Worm (Caenorhabditis elegans) whole organism, young adult: ENCODE results near the gene T08E11.1.

Experiments used
- B0019.2 ChIP-seq: fragments of 200-800 bp; sonication (Bioruptor generic); conservative IDR thresholded peaks from 2 replicates; pipeline ENCODE4 v1.3.6; 2022; ENCODE audit warnings: missing genetic modification reagents, missing genetic modification characterization, missing compliant biosample characterization
- F49E8.2 ChIP-seq: sonication (generic microtip); optimal IDR thresholded peaks from 3 replicates; lab custom pipeline; 2017; ENCODE audit warnings: missing genetic modification characterization, mild to moderate bottlenecking, missing compliant biosample characterization, antibody characterized with exemption, moderate library complexity; ENCODE audit not compliant: insufficient read depth
- Y56A3A.18 ChIP-seq: fragments of 200-800 bp; sonication (Bioruptor generic); IDR thresholded peaks from 2 replicates; pipeline ENCODE4 v1.3.6; 2022; ENCODE audit warnings: missing genetic modification reagents, missing genetic modification characterization, missing compliant biosample characterization
- Y67H2A.10 ChIP-seq: fragments of 200-800 bp; sonication (Bioruptor generic); conservative IDR thresholded peaks from 2 replicates; pipeline ENCODE4 v1.3.6; 2022; ENCODE audit warnings: missing genetic modification reagents, missing genetic modification characterization, missing compliant biosample characterization
- attf-5 ChIP-seq: fragments of 200-800 bp; sonication (Bioruptor generic); optimal IDR thresholded peaks from 2 replicates; lab custom pipeline; 2018; ENCODE audit warnings: mild to moderate bottlenecking, missing genetic modification characterization, missing compliant biosample characterization
- ccch-3 ChIP-seq: fragments of 200-800 bp; sonication (Bioruptor generic); optimal IDR thresholded peaks from 2 replicates; lab custom pipeline; 2018; ENCODE audit warnings: mild to moderate bottlenecking, missing genetic modification characterization, missing compliant biosample characterization
- egrh-3 ChIP-seq: fragments of 200-800 bp; sonication (Bioruptor generic); IDR thresholded peaks from 2 replicates; pipeline ENCODE4 v1.3.6; 2022; ENCODE audit warnings: missing genetic modification reagents, missing genetic modification characterization, missing compliant biosample characterization
- him-1 ChIP-seq: sonication (generic microtip); optimal IDR thresholded peaks from 2 replicates; lab custom pipeline; 2016; ENCODE audit warnings: missing genotype, missing genetic modification reagents, missing genetic modification characterization, missing compliant biosample characterization
- nhr-120 ChIP-seq: fragments of 200-800 bp; sonication (Bioruptor generic); IDR thresholded peaks from 2 replicates; pipeline ENCODE4 v1.3.6; 2022; ENCODE audit warnings: missing genetic modification characterization, missing compliant biosample characterization
- rpc-1 ChIP-seq, 2 experiments: fragments of 150-350 bp in 1 of 2; sonication (generic microtip) in 1 of 2; optimal IDR thresholded peaks; 2 replicates each; lab custom pipeline; 2014 to 2018; ENCODE audit warnings: missing biosample characterization in 1 of 2, missing genetic modification characterization in 1 of 2, missing genetic modification reagents in 1 of 2, missing genotype in 1 of 2
- snpc-1.1 ChIP-seq: sonication (generic microtip); optimal IDR thresholded peaks from 2 replicates; lab custom pipeline; 2017; ENCODE audit warnings: missing genetic modification characterization, mild to moderate bottlenecking, missing compliant biosample characterization, antibody characterized with exemption, moderate library complexity, missing genotype, missing genetic modification reagents; ENCODE audit not compliant: insufficient read depth
- unc-130 ChIP-seq: sonication (generic microtip); optimal IDR thresholded peaks from 2 replicates; lab custom pipeline; 2016; ENCODE audit warnings: missing genetic modification reagents, missing genetic modification characterization, missing compliant biosample characterization
- zfh-2 ChIP-seq: fragments of 200-800 bp; sonication (Bioruptor generic); conservative IDR thresholded peaks from 2 replicates; pipeline ENCODE4 v1.3.6; 2022; ENCODE audit warnings: missing genetic modification reagents, missing genetic modification characterization, missing compliant biosample characterization

DNA sequence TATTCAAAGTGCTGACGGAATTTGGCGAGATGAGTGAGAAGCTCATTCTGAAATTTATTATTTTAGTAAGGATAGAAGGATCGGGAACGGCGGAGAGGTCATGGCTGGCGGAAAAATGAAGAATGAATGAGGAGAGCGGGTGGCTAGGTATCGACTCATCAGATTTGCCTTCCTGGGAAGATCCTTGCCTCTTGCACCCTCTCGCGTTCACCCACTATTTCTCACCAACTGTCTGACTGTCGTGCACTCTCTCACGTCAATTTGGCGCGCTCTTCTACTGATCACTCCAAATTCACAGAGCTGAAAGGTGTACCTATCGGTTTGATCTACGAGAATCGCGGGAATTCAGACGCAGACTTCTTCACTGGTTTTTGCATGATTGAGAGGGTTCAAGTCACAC, 11.8 kb downstream of the T08E11.1 start, which contains the start of gene fbxb-97:
- TF ChIP-seq F49E8.2 (tag; lab: Kevin White, UChicago) (no peak), ccch-3 (GFP tag; lab: Kevin White, UChicago) (no peak), unc-130 (GFP tag; lab: Kevin White, UChicago) (no peak), nhr-120 (no peak), him-1 (no peak), Y56A3A.18 (GFP tag; lab: Robert Waterston, UW) (no peak), attf-5 (GFP tag; lab: Kevin White, UChicago) (no peak), egrh-3 (GFP tag; lab: Robert Waterston, UW) (no peak), rpc-1 (optimal IDR thresholded peaks at IDR 0.05; lab: Kevin White, UChicago) (no peak), rpc-1 (tag; optimal IDR thresholded peaks at IDR 0.05; lab: Kevin White, UChicago) (no peak), Y67H2A.10 (no peak), B0019.2 (GFP tag; lab: Robert Waterston, UW) (no peak), snpc-1.1 (no peak), zfh-2 (GFP tag; lab: Robert Waterston, UW) (no peak)
